Worm (Caenorhabditis elegans) whole organism, late embryonic: Measurements from ENCODE around the gene fbxa-100.

Source experiments
- eyg-1 ChIP-seq: sonication (generic microtip); optimal IDR thresholded peaks from 2 replicates; lab custom pipeline; 2016; ENCODE audit warnings: missing genotype, missing genetic modification characterization, missing compliant biosample characterization
- nfya-1 ChIP-seq: sonication (generic microtip); optimal IDR thresholded peaks from 2 replicates; lab custom pipeline; 2017; ENCODE audit warnings: missing genetic modification characterization, mild to moderate bottlenecking, missing compliant biosample characterization, antibody characterized with exemption, moderate library complexity

ce11 chrV:16094284-16094683 is 32.4 kb upstream of the fbxa-100 start, which contains the start of gene F22B8.7:
- TF ChIP-seq nfya-1 (tag; lab: Kevin White, UChicago), result no peak
- TF ChIP-seq eyg-1 (tag; lab: Kevin White, UChicago), result no peak
